Fruit fly (Drosophila melanogaster) S2 (cell line): ENCODE measurements around the gene CG11601.

ENCODE experiments used
- CG8478 ChIP-seq: fragments of >200 bp; optimal IDR thresholded peaks from 2 replicates; lab custom pipeline; 2018
- CTCF ChIP-seq, 2 experiments: fragments of >200 bp; optimal IDR thresholded peaks; 2 replicates each; lab custom pipeline; 2018

dm6 chr2L:300877-301706 lies 18.0 kb upstream of the CG11601 start:
- TF ChIP-seq CG8478 (no peak), CTCF (optimal IDR thresholded peaks at IDR 0.05; lab: Kevin White, UChicago) (no peak)
